Fruit fly (Drosophila melanogaster): ENCODE data around the gene CG14073.
A peak's percentile ranks its signal among the peaks of the same experiment; 100 is the strongest.

The CG14073 gene

dm6 chr3L:18792834-18793233 is 27.6 kb downstream of the CG14073 start:
- no peak for TF ChIP-seq noc (tag; optimal IDR thresholded peaks at IDR 0.05)

dm6 chr3L:18792009-18792339 is 28.5 kb downstream of the CG14073 start:
- no peak for TF ChIP-seq noc (tag; optimal IDR thresholded peaks at IDR 0.05)

dm6 chr3L:18791232-18792008 is 29.1 kb downstream of the CG14073 start:
- peak; percentile 39 for TF ChIP-seq noc (tag; optimal IDR thresholded peaks at IDR 0.05)

- no peak for TF ChIP-seq noc (tag; optimal IDR thresholded peaks at IDR 0.05)
These were observed 29.8 kb downstream of the CG14073 start for dm6 chr3L:18790630-18791167.

- TF ChIP-seq noc (tag; optimal IDR thresholded peaks at IDR 0.05), result peak; percentile 64
These were observed 31.1 kb downstream of the CG14073 start for dm6 chr3L:18789203-18790018.

dm6 chr3L:18787882-18788281 is 32.6 kb downstream of the CG14073 start:
- no peak for TF ChIP-seq noc (tag; optimal IDR thresholded peaks at IDR 0.05)

dm6 chr3L:18786427-18787104 is 33.9 kb downstream of the CG14073 start:
- peak; percentile 65 for TF ChIP-seq noc (tag; optimal IDR thresholded peaks at IDR 0.05)

- TF ChIP-seq noc (tag; optimal IDR thresholded peaks at IDR 0.05), result no peak
These were observed 34.4 kb downstream of the CG14073 start for dm6 chr3L:18786066-18786426.

- no peak for TF ChIP-seq noc (tag; optimal IDR thresholded peaks at IDR 0.05)
These were observed 35.9 kb downstream of the CG14073 start for dm6 chr3L:18784562-18784961.

- no peak for TF ChIP-seq noc (tag; optimal IDR thresholded peaks at IDR 0.05)
These were observed 36.9 kb downstream of the CG14073 start for dm6 chr3L:18783544-18783943.

dm6 chr3L:18782653-18783052 is 37.8 kb downstream of the CG14073 start:
- TF ChIP-seq noc (tag; optimal IDR thresholded peaks at IDR 0.05), result no peak

- no peak for TF ChIP-seq noc (tag; optimal IDR thresholded peaks at IDR 0.05)
These were observed 38.5 kb downstream of the CG14073 start for dm6 chr3L:18781653-18782629.

- no peak for TF ChIP-seq noc (tag; optimal IDR thresholded peaks at IDR 0.05)
These were observed 48.4 kb downstream of the CG14073 start for dm6 chr3L:18772014-18772560.

- peak; percentile 70 for TF ChIP-seq noc (tag; optimal IDR thresholded peaks at IDR 0.05)
These were observed 49.1 kb downstream of the CG14073 start for dm6 chr3L:18771095-18772013.
